Fruit fly (Drosophila melanogaster) whole organism: ENCODE measurements around the gene Ctns.

ENCODE experiments used
- CG8478 ChIP-seq: fragments of >200 bp; optimal IDR thresholded peaks from 2 replicates; lab custom pipeline; 2018; ENCODE audit warnings: inconsistent platforms
- usp ChIP-seq: fragments of >200 bp; optimal IDR thresholded peaks from 2 replicates; lab custom pipeline; 2017; ENCODE audit warnings: missing biosample characterization, missing genetic modification characterization, mixed read lengths

DNA sequence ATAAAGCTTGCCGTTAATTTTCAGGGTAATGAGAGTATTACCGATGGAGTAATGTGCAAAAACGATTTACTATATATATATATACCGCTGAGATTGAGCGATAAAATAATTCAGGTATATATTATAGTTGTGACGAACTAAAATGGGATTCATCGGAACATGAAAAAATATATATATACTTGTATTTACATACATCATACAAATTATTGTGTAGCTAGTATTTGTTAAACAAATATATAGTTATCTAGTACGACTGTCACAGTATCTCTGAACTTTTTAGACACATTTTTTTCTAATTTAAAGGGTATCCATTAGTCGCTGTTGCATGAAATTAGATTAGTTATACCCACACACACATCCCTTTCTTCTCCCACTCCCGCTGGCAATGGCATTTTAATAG, 22.4 kb downstream of the Ctns start:
- TF ChIP-seq usp (GFP tag; lab: Kevin White, UChicago) (no peak), CG8478 (lab: Kevin White, UChicago) (no peak)
